Worm (Caenorhabditis elegans) whole organism, mixed stage, embryonic: ENCODE measurements around the gene srbc-67.

Source experiments
- blmp-1 ChIP-seq: fragments of 150-350 bp; optimal IDR thresholded peaks from 2 replicates; lab custom pipeline; 2014; ENCODE audit warnings: missing biosample characterization, missing genetic modification characterization
- ceh-39 ChIP-seq: fragments of 150-350 bp; optimal IDR thresholded peaks from 2 replicates; lab custom pipeline; 2014; ENCODE audit warnings: missing biosample characterization, missing genetic modification characterization
- ceh-43 ChIP-seq: fragments of 200-800 bp; sonication (Bioruptor generic); optimal IDR thresholded peaks from 2 replicates; lab custom pipeline; 2018; ENCODE audit warnings: mild to moderate bottlenecking, missing genetic modification characterization, moderate library complexity, missing compliant biosample characterization
- ceh-83 ChIP-seq: fragments of 200-800 bp; sonication (Bioruptor generic); optimal IDR thresholded peaks from 2 replicates; lab custom pipeline; 2018; ENCODE audit warnings: mild to moderate bottlenecking, missing genetic modification characterization, missing compliant biosample characterization
- ces-1 ChIP-seq: fragments of 150-350 bp; optimal IDR thresholded peaks from 2 replicates; lab custom pipeline; 2014; ENCODE audit warnings: missing biosample characterization, missing genetic modification reagents, missing genetic modification characterization
- cnd-1 ChIP-seq: fragments of 200-800 bp; sonication (Bioruptor generic); optimal IDR thresholded peaks from 2 replicates; lab custom pipeline; 2018; ENCODE audit warnings: mild to moderate bottlenecking, missing genetic modification characterization, missing compliant biosample characterization
- drap-1 ChIP-seq: fragments of 200-800 bp; sonication (Bioruptor generic); optimal IDR thresholded peaks from 3 replicates; lab custom pipeline; 2018; ENCODE audit warnings: mild to moderate bottlenecking, missing genetic modification characterization, missing compliant biosample characterization
- elt-1 ChIP-seq: sonication (generic microtip); optimal IDR thresholded peaks from 2 replicates; lab custom pipeline; 2017; ENCODE audit warnings: missing genetic modification characterization, mild to moderate bottlenecking, missing compliant biosample characterization, antibody characterized with exemption, moderate library complexity, borderline replicate concordance; ENCODE audit not compliant: insufficient read depth
- elt-3 ChIP-seq: fragments of 150-350 bp; optimal IDR thresholded peaks from 2 replicates; lab custom pipeline; 2014; ENCODE audit warnings: missing biosample characterization, missing genetic modification characterization
- flh-1 ChIP-seq: fragments of 200-800 bp; sonication (Bioruptor generic); optimal IDR thresholded peaks from 2 replicates; lab custom pipeline; 2018; ENCODE audit warnings: mild to moderate bottlenecking, missing genetic modification characterization, moderate library complexity, missing compliant biosample characterization
- ham-2 ChIP-seq: fragments of 200-800 bp; sonication (Bioruptor generic); optimal IDR thresholded peaks from 2 replicates; lab custom pipeline; 2018; ENCODE audit warnings: mild to moderate bottlenecking, missing genetic modification characterization, missing compliant biosample characterization
- hlh-1 ChIP-seq: fragments of 150-350 bp; optimal IDR thresholded peaks from 2 replicates; lab custom pipeline; 2014; ENCODE audit warnings: missing biosample characterization, missing genetic modification reagents, missing genetic modification characterization
- lin-13 ChIP-seq: fragments of 150-350 bp; optimal IDR thresholded peaks from 2 replicates; lab custom pipeline; 2014; ENCODE audit warnings: missing biosample characterization, missing genetic modification characterization
- lin-32 ChIP-seq: fragments of 200-800 bp; sonication (Bioruptor generic); optimal IDR thresholded peaks from 2 replicates; lab custom pipeline; 2018; ENCODE audit warnings: mild to moderate bottlenecking, missing genetic modification characterization, missing compliant biosample characterization
- lsy-2 ChIP-seq: fragments of 150-350 bp; optimal IDR thresholded peaks from 2 replicates; lab custom pipeline; 2014; ENCODE audit warnings: missing biosample characterization, missing genetic modification characterization
- mab-5 ChIP-seq: fragments of 150-350 bp; optimal IDR thresholded peaks from 2 replicates; lab custom pipeline; 2014; ENCODE audit warnings: missing biosample characterization, missing genetic modification characterization
- mls-2 ChIP-seq: sonication (generic microtip); optimal IDR thresholded peaks from 2 replicates; lab custom pipeline; 2016; ENCODE audit warnings: mild to moderate bottlenecking, missing genetic modification characterization, moderate library complexity, missing compliant biosample characterization
- nhr-12 ChIP-seq: fragments of 150-350 bp; optimal IDR thresholded peaks from 2 replicates; lab custom pipeline; 2014; ENCODE audit warnings: missing biosample characterization, missing genetic modification characterization
- nhr-2 ChIP-seq: fragments of 150-350 bp; optimal IDR thresholded peaks from 2 replicates; lab custom pipeline; 2014; ENCODE audit warnings: missing biosample characterization, missing genetic modification characterization
- nhr-237 ChIP-seq: fragments of 150-350 bp; optimal IDR thresholded peaks from 2 replicates; lab custom pipeline; 2014; ENCODE audit warnings: missing biosample characterization, missing genetic modification characterization
- nhr-28 ChIP-seq: fragments of 150-350 bp; optimal IDR thresholded peaks from 2 replicates; lab custom pipeline; 2014; ENCODE audit warnings: missing biosample characterization, missing genetic modification characterization
- nhr-76 ChIP-seq: sonication (generic microtip); optimal IDR thresholded peaks from 2 replicates; lab custom pipeline; 2017; ENCODE audit warnings: missing biosample characterization, missing genetic modification characterization
- pha-4 ChIP-seq: fragments of 150-350 bp; optimal IDR thresholded peaks from 2 replicates; lab custom pipeline; 2018; ENCODE audit warnings: missing biosample characterization, missing genetic modification reagents, missing genetic modification characterization
- sem-2 ChIP-seq: fragments of 200-800 bp; sonication (Bioruptor generic); optimal IDR thresholded peaks from 2 replicates; lab custom pipeline; 2018; ENCODE audit warnings: mild to moderate bottlenecking, missing genetic modification characterization, missing compliant biosample characterization
- snpc-4 ChIP-seq: fragments of 150-350 bp; optimal IDR thresholded peaks from 2 replicates; lab custom pipeline; 2014; ENCODE audit warnings: missing biosample characterization, missing genetic modification characterization
- sptf-1 ChIP-seq: sonication (generic microtip); optimal IDR thresholded peaks from 2 replicates; lab custom pipeline; 2017; ENCODE audit warnings: mild to moderate bottlenecking, missing genetic modification characterization, moderate library complexity, missing compliant biosample characterization
- tbx-8 ChIP-seq: fragments of 200-800 bp; sonication (Bioruptor generic); optimal IDR thresholded peaks from 2 replicates; lab custom pipeline; 2018; ENCODE audit warnings: mild to moderate bottlenecking, missing genetic modification characterization, moderate library complexity, missing compliant biosample characterization
- unc-120 ChIP-seq: sonication (generic microtip); optimal IDR thresholded peaks from 2 replicates; lab custom pipeline; 2017; ENCODE audit warnings: missing genetic modification characterization, missing compliant biosample characterization; ENCODE audit not compliant: poor library complexity, severe bottlenecking
- unc-39 ChIP-seq: fragments of 150-350 bp; optimal IDR thresholded peaks from 2 replicates; lab custom pipeline; 2014; ENCODE audit warnings: missing biosample characterization, missing genetic modification characterization
- unc-62 ChIP-seq: fragments of 150-350 bp; optimal IDR thresholded peaks from 2 replicates; lab custom pipeline; 2014; ENCODE audit warnings: missing biosample characterization, missing genetic modification reagents, missing genetic modification characterization
- zip-8 ChIP-seq: fragments of 150-350 bp; optimal IDR thresholded peaks from 2 replicates; lab custom pipeline; 2014; ENCODE audit warnings: missing biosample characterization, missing genetic modification characterization

The srbc-67 gene

ce11 chrV:3526882-3527281 lies 14.1 kb downstream of the srbc-67 start, which contains the start of gene str-260:
str-260 (plus strand) TSS chrV:3527182.
- TF ChIP-seq nhr-76 (tag; lab: Kevin White, UChicago) (no peak), sem-2 (no peak), sptf-1 (tag; lab: Kevin White, UChicago) (no peak), mab-5 (tag; lab: Kevin White, UChicago) (no peak), unc-62 (no peak), ces-1 (GFP tag; lab: Kevin White, UChicago) (no peak), ham-2 (no peak), ceh-43 (no peak), ceh-39 (tag; lab: Kevin White, UChicago) (no peak), zip-8 (tag; lab: Kevin White, UChicago) (no peak), elt-1 (tag; lab: Kevin White, UChicago) (no peak)

ce11 chrV:3524970-3525369 lies 16.0 kb downstream of the srbc-67 start, which contains the start of gene T24A6.7:
T24A6.7 (plus strand) TSS chrV:3525270.
- no peak for TF ChIP-seq lin-32
- TF ChIP-seq sptf-1 (tag; lab: Kevin White, UChicago): no peak
- no peak for TF ChIP-seq pha-4 (tag; lab: Kevin White, UChicago)
- no peak for TF ChIP-seq lsy-2 (tag; lab: Kevin White, UChicago)
- no peak for TF ChIP-seq nhr-237 (tag; lab: Kevin White, UChicago)
- no peak for TF ChIP-seq elt-3 (tag; lab: Kevin White, UChicago)
- no peak for TF ChIP-seq nhr-28 (tag; lab: Kevin White, UChicago)
- TF ChIP-seq zip-8 (tag; lab: Kevin White, UChicago): no peak
- TF ChIP-seq drap-1 (GFP tag; lab: Kevin White, UChicago): no peak
- no peak for TF ChIP-seq mls-2 (tag; lab: Kevin White, UChicago)
- TF ChIP-seq cnd-1: no peak
- TF ChIP-seq mab-5 (tag; lab: Kevin White, UChicago): no peak
- TF ChIP-seq unc-62: no peak
- TF ChIP-seq blmp-1 (tag; lab: Kevin White, UChicago): no peak
- no peak for TF ChIP-seq lin-13
- no peak for TF ChIP-seq unc-120
- TF ChIP-seq tbx-8 (GFP tag; lab: Kevin White, UChicago): no peak
- no peak for TF ChIP-seq unc-39 (tag; lab: Kevin White, UChicago)
- no peak for TF ChIP-seq snpc-4
- TF ChIP-seq hlh-1: no peak

- TF ChIP-seq nhr-2: no peak
- no peak for TF ChIP-seq unc-62
- no peak for TF ChIP-seq nhr-12 (tag; lab: Kevin White, UChicago)
- no peak for TF ChIP-seq ces-1 (GFP tag; lab: Kevin White, UChicago)
- TF ChIP-seq lin-32: no peak
- no peak for TF ChIP-seq sem-2
- TF ChIP-seq ceh-83 (GFP tag; lab: Kevin White, UChicago): no peak
- no peak for TF ChIP-seq cnd-1
- no peak for TF ChIP-seq unc-120
- no peak for TF ChIP-seq lsy-2 (tag; lab: Kevin White, UChicago)
- no peak for TF ChIP-seq zip-8 (tag; lab: Kevin White, UChicago)
- TF ChIP-seq nhr-237 (tag; lab: Kevin White, UChicago): no peak
- TF ChIP-seq flh-1: no peak
- TF ChIP-seq hlh-1: no peak
Measured at ce11 chrV:3523262-3523661, 17.8 kb downstream of the srbc-67 start, which contains the start of gene irg-1. irg-1 (plus strand) TSS chrV:3523587.

ce11 chrV:3517889-3518288 lies 23.1 kb downstream of the srbc-67 start, which contains the start of gene str-227:
str-227 (plus strand) TSS chrV:3518189.
- TF ChIP-seq ceh-43 (no peak), drap-1 (GFP tag; lab: Kevin White, UChicago) (no peak), sptf-1 (tag; lab: Kevin White, UChicago) (no peak), unc-62 (no peak), ceh-83 (GFP tag; lab: Kevin White, UChicago) (no peak), mab-5 (tag; lab: Kevin White, UChicago) (no peak), elt-1 (tag; lab: Kevin White, UChicago) (no peak), tbx-8 (GFP tag; lab: Kevin White, UChicago) (no peak), mls-2 (tag; lab: Kevin White, UChicago) (no peak), flh-1 (no peak), lsy-2 (tag; lab: Kevin White, UChicago) (no peak)
- TF ChIP-seq, all 35 proteins: peak for 0

ce11 chrV:3512381-3512780 lies 28.6 kb downstream of the srbc-67 start, which contains the start of gene str-226:
str-226 (plus strand) TSS chrV:3512681.
- TF ChIP-seq nhr-12 (tag; lab: Kevin White, UChicago) (no peak), sptf-1 (tag; lab: Kevin White, UChicago) (no peak), tbx-8 (GFP tag; lab: Kevin White, UChicago) (no peak), unc-62 (no peak), unc-39 (tag; lab: Kevin White, UChicago) (no peak), ham-2 (no peak)
- TF ChIP-seq, all 35 proteins: peak for 0
